Worm (Caenorhabditis elegans): ENCODE results near the gene lgc-4.

ce11 chrX:9255993-9256392 is 14.0 kb upstream of the lgc-4 start:
- TF ChIP-seq mes-4 (tag; optimal IDR thresholded peaks at IDR 0.05) (no peak), F49E8.2 (tag; optimal IDR thresholded peaks at IDR 0.05; ENCODE audit: insufficient read depth) (no peak), rpc-1 (optimal IDR thresholded peaks at IDR 0.05) (no peak), rpc-1 (tag; optimal IDR thresholded peaks at IDR 0.05) (no peak), tlf-1 (GFP tag; optimal IDR thresholded peaks at IDR 0.05) (no peak), unc-62 (GFP tag; optimal IDR thresholded peaks at IDR 0.05) (no peak), F55B11.4 (tag; optimal IDR thresholded peaks at IDR 0.05; ENCODE audit: borderline replicate concordance, insufficient read depth) (no peak), attf-3 (GFP tag; conservative IDR thresholded peaks at IDR 0.05) (no peak), madf-10 (tag; optimal IDR thresholded peaks at IDR 0.05) (no peak), let-607 (tag; optimal IDR thresholded peaks at IDR 0.05) (no peak), snpc-1.3 (tag; optimal IDR thresholded peaks at IDR 0.05; ENCODE audit: insufficient read depth) (no peak), mcd-1 (GFP tag; IDR thresholded peaks at IDR 0.05) (no peak)

Data from whole organism, young adult.